Fruit fly (Drosophila melanogaster): ENCODE measurements around the gene Gs1.

dm6 chr2L:155215-155712 lies 23.4 kb downstream of the Gs1 start, which contains the start of gene Pus10:
- TF ChIP-seq CG8478 (optimal IDR thresholded peaks at IDR 0.05) (no peak), psq (optimal IDR thresholded peaks at IDR 0.05) (no peak), Dll (optimal IDR thresholded peaks at IDR 0.05) (no peak)

Data from whole organism.